Worm (Caenorhabditis elegans) whole organism, L4 larva: ENCODE results near the gene F47C12.13.

Source experiments
- F10B5.3 ChIP-seq: sonication (generic microtip); optimal IDR thresholded peaks from 2 replicates; lab custom pipeline; 2016; ENCODE audit warnings: mild to moderate bottlenecking, missing genetic modification characterization, missing compliant biosample characterization
- F37D6.2 ChIP-seq: sonication (generic microtip); optimal IDR thresholded peaks from 2 replicates; lab custom pipeline; 2016; ENCODE audit warnings: mild to moderate bottlenecking, missing genetic modification characterization, missing compliant biosample characterization
- R02D3.7 ChIP-seq: fragments of 150-350 bp; sonication (generic microtip); optimal IDR thresholded peaks from 3 replicates; lab custom pipeline; 2014; ENCODE audit warnings: missing biosample characterization, missing genetic modification characterization
- T20F7.1 ChIP-seq: fragments of 200-800 bp; sonication (Bioruptor generic); optimal IDR thresholded peaks from 2 replicates; lab custom pipeline; 2018; ENCODE audit warnings: mild to moderate bottlenecking, missing genetic modification characterization, missing compliant biosample characterization
- T26A8.4 ChIP-seq: fragments of 200-800 bp; sonication (Bioruptor generic); IDR thresholded peaks from 2 replicates; pipeline ENCODE4 v1.3.6; 2022; ENCODE audit warnings: missing genetic modification characterization, missing compliant biosample characterization
- Y48G9A.11 ChIP-seq: fragments of 200-800 bp; sonication (Bioruptor generic); IDR thresholded peaks from 2 replicates; pipeline ENCODE4 v1.3.6; 2022; ENCODE audit warnings: missing genetic modification reagents, missing genetic modification characterization, missing compliant biosample characterization
- Y5F2A.4 ChIP-seq: fragments of 200-800 bp; sonication (Bioruptor generic); optimal IDR thresholded peaks from 2 replicates; lab custom pipeline; 2018; ENCODE audit warnings: mild to moderate bottlenecking, missing genetic modification characterization, missing compliant biosample characterization
- aha-1 ChIP-seq: fragments of 150-350 bp; peaks from one replicate; lab custom pipeline; 2014; ENCODE audit warnings: missing biosample characterization, missing genetic modification characterization
- aly-2 ChIP-seq: sonication (generic microtip); optimal IDR thresholded peaks from 2 replicates; lab custom pipeline; 2018; ENCODE audit warnings: missing biosample characterization, missing genetic modification characterization
- ama-1 ChIP-seq: fragments of 150-350 bp; optimal IDR thresholded peaks from 2 replicates; lab custom pipeline; 2014; ENCODE audit warnings: inconsistent platforms, mixed read lengths
- ceh-32 ChIP-seq: sonication (generic microtip); optimal IDR thresholded peaks from 2 replicates; lab custom pipeline; 2016; ENCODE audit warnings: mild to moderate bottlenecking, missing genetic modification characterization, missing compliant biosample characterization; ENCODE audit not compliant: poor library complexity
- ceh-62 ChIP-seq: sonication (generic microtip); optimal IDR thresholded peaks from 2 replicates; lab custom pipeline; 2017; ENCODE audit warnings: missing biosample characterization, missing genetic modification characterization
- cey-2 ChIP-seq: sonication (generic microtip); optimal IDR thresholded peaks from 3 replicates; lab custom pipeline; 2017; ENCODE audit warnings: missing genetic modification characterization, mild to moderate bottlenecking, missing compliant biosample characterization, antibody characterized with exemption, borderline replicate concordance; ENCODE audit not compliant: insufficient read depth
- daf-12 ChIP-seq: fragments of 150-350 bp; optimal IDR thresholded peaks from 2 replicates; lab custom pipeline; 2014; ENCODE audit warnings: missing biosample characterization, missing genetic modification reagents, missing genetic modification characterization
- daf-19 ChIP-seq: fragments of 200-800 bp; sonication (Bioruptor generic); conservative IDR thresholded peaks from 2 replicates; pipeline ENCODE4 v1.3.6; 2022; ENCODE audit warnings: missing genetic modification characterization, missing compliant biosample characterization
- dmd-9 ChIP-seq: fragments of 200-800 bp; sonication (Bioruptor generic); IDR thresholded peaks from 2 replicates; pipeline ENCODE4 v1.3.6; 2022; ENCODE audit warnings: missing genetic modification reagents, missing genetic modification characterization, missing compliant biosample characterization
- dpl-1 ChIP-seq: fragments of 150-350 bp; optimal IDR thresholded peaks from 2 replicates; lab custom pipeline; 2014; ENCODE audit warnings: missing biosample characterization, missing genetic modification reagents, missing genetic modification characterization
- gei-8 ChIP-seq: fragments of 200-800 bp; sonication (Bioruptor generic); optimal IDR thresholded peaks from 2 replicates; lab custom pipeline; 2018; ENCODE audit warnings: mild to moderate bottlenecking, missing genetic modification characterization, missing compliant biosample characterization
- hlh-11 ChIP-seq: fragments of 200-800 bp; sonication (Bioruptor generic); optimal IDR thresholded peaks from 2 replicates; lab custom pipeline; 2018; ENCODE audit warnings: mild to moderate bottlenecking, missing genetic modification characterization, missing compliant biosample characterization
- lim-7 ChIP-seq: fragments of 200-800 bp; sonication (Bioruptor generic); IDR thresholded peaks from 2 replicates; pipeline ENCODE4 v1.3.6; 2022; ENCODE audit warnings: missing genetic modification characterization, missing compliant biosample characterization
- lin-15B ChIP-seq: fragments of 150-350 bp; sonication (generic microtip); optimal IDR thresholded peaks from 3 replicates; lab custom pipeline; 2014; ENCODE audit warnings: missing biosample characterization, missing genetic modification characterization
- madf-5 ChIP-seq, 2 experiments: fragments of 200-800 bp; sonication (Bioruptor generic); IDR thresholded peaks; 2 replicates each; pipeline ENCODE4 v1.3.6; 2022; ENCODE audit warnings: missing compliant biosample characterization in 2 of 2, missing genetic modification characterization in 2 of 2
- madf-9 ChIP-seq: fragments of 200-800 bp; sonication (Bioruptor generic); conservative IDR thresholded peaks from 2 replicates; pipeline ENCODE4 v1.3.6; 2022; ENCODE audit warnings: missing genetic modification reagents, missing genetic modification characterization, missing compliant biosample characterization
- mdt-29 ChIP-seq: fragments of 200-800 bp; sonication (Bioruptor generic); IDR thresholded peaks from 2 replicates; pipeline ENCODE4 v1.3.6; 2022; ENCODE audit warnings: missing genetic modification reagents, missing genetic modification characterization, missing compliant biosample characterization
- mes-2 ChIP-seq: sonication (generic microtip); optimal IDR thresholded peaks from 2 replicates; lab custom pipeline; 2016; ENCODE audit warnings: missing genotype, mild to moderate bottlenecking, missing genetic modification characterization, missing compliant biosample characterization; ENCODE audit not compliant: poor library complexity, severe bottlenecking
- mxl-3 ChIP-seq: fragments of 200-800 bp; sonication (Bioruptor generic); optimal IDR thresholded peaks from 2 replicates; lab custom pipeline; 2018; ENCODE audit warnings: mild to moderate bottlenecking, missing genetic modification characterization, missing compliant biosample characterization
- nhr-11 ChIP-seq: fragments of 150-350 bp; optimal IDR thresholded peaks from 2 replicates; lab custom pipeline; 2014; ENCODE audit warnings: missing biosample characterization, missing genetic modification characterization
- nhr-111 ChIP-seq: fragments of 200-800 bp; sonication (Bioruptor generic); optimal IDR thresholded peaks from 2 replicates; lab custom pipeline; 2018; ENCODE audit warnings: mild to moderate bottlenecking, missing genetic modification characterization, missing compliant biosample characterization
- nhr-25 ChIP-seq: sonication (generic microtip); optimal IDR thresholded peaks from 2 replicates; lab custom pipeline; 2017; ENCODE audit warnings: missing genetic modification characterization, mild to moderate bottlenecking, missing compliant biosample characterization, antibody characterized with exemption, moderate library complexity, borderline replicate concordance; ENCODE audit not compliant: insufficient read depth
- nhr-28 ChIP-seq: fragments of 150-350 bp; optimal IDR thresholded peaks from 2 replicates; lab custom pipeline; 2014; ENCODE audit warnings: missing biosample characterization, missing genetic modification characterization
- nhr-76 ChIP-seq: fragments of 150-350 bp; optimal IDR thresholded peaks from 2 replicates; lab custom pipeline; 2014; ENCODE audit warnings: missing biosample characterization, missing genetic modification characterization
- pha-4 ChIP-seq, 2 experiments: fragments of 150-350 bp in 1 of 2; fragments of 200-800 bp in 1 of 2; sonication (Bioruptor generic) in 1 of 2; IDR thresholded peaks in 1 of 2; optimal IDR thresholded peaks in 1 of 2; 2 replicates each; pipeline versions ENCODE4 v1.3.6 to Lab custom; 2014 to 2022; ENCODE audit warnings: missing genetic modification characterization in 2 of 2, missing genetic modification reagents in 2 of 2, missing biosample characterization in 1 of 2, missing compliant biosample characterization in 1 of 2
- pqm-1 ChIP-seq: sonication (generic microtip); optimal IDR thresholded peaks from 2 replicates; lab custom pipeline; 2017; ENCODE audit warnings: missing biosample characterization, missing genetic modification characterization
- rbr-2 ChIP-seq: sonication (generic microtip); optimal IDR thresholded peaks from 2 replicates; lab custom pipeline; 2016; ENCODE audit warnings: missing genotype, missing genetic modification characterization, missing compliant biosample characterization
- saeg-2 ChIP-seq: fragments of 200-800 bp; sonication (Bioruptor generic); IDR thresholded peaks from 2 replicates; pipeline ENCODE4 v1.3.6; 2022; ENCODE audit warnings: missing genetic modification reagents, missing genetic modification characterization, missing compliant biosample characterization
- sdz-12 ChIP-seq: fragments of 200-800 bp; sonication (Bioruptor generic); optimal IDR thresholded peaks from 2 replicates; lab custom pipeline; 2018; ENCODE audit warnings: mild to moderate bottlenecking, missing genetic modification characterization, missing compliant biosample characterization
- set-16 ChIP-seq: fragments of 200-800 bp; sonication (Bioruptor generic); IDR thresholded peaks from 2 replicates; pipeline ENCODE4 v1.3.6; 2022; ENCODE audit warnings: missing genetic modification reagents, missing genetic modification characterization, missing compliant biosample characterization
- skn-1 ChIP-seq: fragments of 150-350 bp; optimal IDR thresholded peaks from 2 replicates; lab custom pipeline; 2014; ENCODE audit warnings: missing biosample characterization, missing genetic modification characterization
- snpc-1.2 ChIP-seq: fragments of 200-800 bp; sonication (Bioruptor generic); IDR thresholded peaks from 2 replicates; pipeline ENCODE4 v1.3.6; 2022; ENCODE audit warnings: missing genetic modification reagents, missing genetic modification characterization, missing compliant biosample characterization
- snpc-4 ChIP-seq: fragments of 150-350 bp; optimal IDR thresholded peaks from 2 replicates; lab custom pipeline; 2014; ENCODE audit warnings: missing biosample characterization, missing genetic modification characterization
- tra-1 ChIP-seq: fragments of 200-800 bp; sonication (Bioruptor generic); IDR thresholded peaks from 2 replicates; pipeline ENCODE4 v1.3.6; 2022; ENCODE audit warnings: missing genetic modification reagents, missing genetic modification characterization, missing compliant biosample characterization
- unc-62 ChIP-seq, 3 experiments: fragments of 150-350 bp in 1 of 3; sonication (generic microtip); optimal IDR thresholded peaks in 2 of 3; peaks in 1 of 3; 1 replicate in 1 of 3; 2 replicates in 2 of 3; lab custom pipeline; 2014 to 2017; ENCODE audit warnings: missing biosample characterization in 3 of 3, missing genetic modification characterization in 3 of 3, missing genetic modification reagents in 3 of 3, missing genotype in 1 of 3
- zag-1 ChIP-seq: fragments of 150-350 bp; optimal IDR thresholded peaks from 2 replicates; lab custom pipeline; 2014; ENCODE audit warnings: missing biosample characterization, missing genetic modification characterization
- zfp-2 ChIP-seq: sonication (generic microtip); optimal IDR thresholded peaks from 2 replicates; lab custom pipeline; 2016; ENCODE audit warnings: mild to moderate bottlenecking, missing genetic modification characterization, missing compliant biosample characterization
- ztf-7 ChIP-seq: fragments of 150-350 bp; optimal IDR thresholded peaks from 2 replicates; lab custom pipeline; 2014; ENCODE audit warnings: missing biosample characterization, missing genetic modification characterization

F47C12.13 gene

ce11 chrIV:4024159-4025004 lies 30.2 kb upstream of the F47C12.13 start (continued):
- TF ChIP-seq set-16 (GFP tag; lab: Robert Waterston, UW): peak; percentile 85
- TF ChIP-seq T26A8.4 (GFP tag; lab: Robert Waterston, UW): peak; percentile 66
- peak; percentile 54 for TF ChIP-seq rbr-2
- TF ChIP-seq ztf-7 (tag; lab: Kevin White, UChicago): no peak
- TF ChIP-seq sdz-12 (GFP tag; lab: Kevin White, UChicago): no peak
- peak; percentile 64 for TF ChIP-seq nhr-11 (tag; lab: Kevin White, UChicago)
- peak; percentile 93 for TF ChIP-seq hlh-11
- TF ChIP-seq tra-1 (GFP tag; lab: Robert Waterston, UW): peak; percentile 86
- TF ChIP-seq dmd-9: no peak
- TF ChIP-seq ceh-32 (tag; lab: Kevin White, UChicago): no peak
- peak; percentile 80 for TF ChIP-seq mes-2 (tag; lab: Kevin White, UChicago)
- TF ChIP-seq zag-1 (tag; lab: Kevin White, UChicago): no peak
- TF ChIP-seq unc-62 (GFP tag; optimal IDR thresholded peaks at IDR 0.05 in 1 of 2; lab: Kevin White, UChicago): peak in 1 of 2 experiments; percentile 55
- no peak for TF ChIP-seq unc-62 (tag; optimal IDR thresholded peaks at IDR 0.05; lab: Kevin White, UChicago)
- TF ChIP-seq madf-5 (GFP tag; IDR thresholded peaks at IDR 0.05; lab: Robert Waterston, UW): no peak
- TF ChIP-seq R02D3.7: no peak
- peak; percentile 46 for TF ChIP-seq nhr-25
- no peak; the same call in 1 of the 2 replicates for TF ChIP-seq lim-7 (GFP tag; lab: Robert Waterston, UW)
- no peak for TF ChIP-seq snpc-1.2
- no peak for TF ChIP-seq madf-9 (GFP tag; lab: Robert Waterston, UW)
- peak; percentile 20 for TF ChIP-seq pqm-1 (tag; lab: Kevin White, UChicago)
- TF ChIP-seq F10B5.3 (tag; lab: Kevin White, UChicago): no peak
- TF ChIP-seq ama-1: no peak
- TF ChIP-seq dpl-1 (GFP tag; lab: Kevin White, UChicago): peak; percentile 38
- TF ChIP-seq daf-12 (tag; lab: Kevin White, UChicago): no peak
- TF ChIP-seq nhr-28 (tag; lab: Kevin White, UChicago): peak; percentile 93
- no peak for TF ChIP-seq ceh-62 (tag; lab: Kevin White, UChicago)
- peak; percentile 72 for TF ChIP-seq aha-1 (tag; lab: Kevin White, UChicago)
- no peak for TF ChIP-seq zfp-2 (tag; lab: Kevin White, UChicago)
- TF ChIP-seq Y5F2A.4: no peak
- TF ChIP-seq mxl-3 (GFP tag; lab: Kevin White, UChicago): peak; percentile 5
- no peak for TF ChIP-seq lin-15B (tag; lab: Kevin White, UChicago)
- peak; percentile 79 for TF ChIP-seq pha-4 (GFP tag; IDR thresholded peaks at IDR 0.05; lab: Robert Waterston, UW)
- TF ChIP-seq pha-4 (tag; optimal IDR thresholded peaks at IDR 0.05; lab: Kevin White, UChicago): no peak

- TF ChIP-seq nhr-28 (tag; lab: Kevin White, UChicago) (peak; percentile 71), mxl-3 (GFP tag; lab: Kevin White, UChicago) (no peak), aly-2 (tag; lab: Kevin White, UChicago) (no peak), Y48G9A.11 (no peak), nhr-111 (no peak), F10B5.3 (tag; lab: Kevin White, UChicago) (no peak), F37D6.2 (tag; lab: Kevin White, UChicago) (no peak), ama-1 (no peak), gei-8 (GFP tag; lab: Kevin White, UChicago) (no peak), daf-19 (no peak), T20F7.1 (GFP tag; lab: Kevin White, UChicago) (no peak), hlh-11 (peak; percentile 33), cey-2 (tag; lab: Kevin White, UChicago) (no peak), saeg-2 (GFP tag; lab: Robert Waterston, UW) (no peak), skn-1 (no peak), snpc-4 (tag; lab: Kevin White, UChicago) (no peak), mdt-29 (GFP tag; lab: Robert Waterston, UW) (no peak), pha-4 (GFP tag; IDR thresholded peaks at IDR 0.05; lab: Robert Waterston, UW) (no peak), pha-4 (tag; optimal IDR thresholded peaks at IDR 0.05; lab: Kevin White, UChicago) (peak; percentile 76), nhr-76 (tag; lab: Kevin White, UChicago) (no peak), madf-9 (GFP tag; lab: Robert Waterston, UW) (no peak)
Observed at ce11 chrIV:4021847-4022780, 27.9 kb upstream of the F47C12.13 start.
